Fruit fly (Drosophila melanogaster): ENCODE data around the gene CG44142.

DNA sequence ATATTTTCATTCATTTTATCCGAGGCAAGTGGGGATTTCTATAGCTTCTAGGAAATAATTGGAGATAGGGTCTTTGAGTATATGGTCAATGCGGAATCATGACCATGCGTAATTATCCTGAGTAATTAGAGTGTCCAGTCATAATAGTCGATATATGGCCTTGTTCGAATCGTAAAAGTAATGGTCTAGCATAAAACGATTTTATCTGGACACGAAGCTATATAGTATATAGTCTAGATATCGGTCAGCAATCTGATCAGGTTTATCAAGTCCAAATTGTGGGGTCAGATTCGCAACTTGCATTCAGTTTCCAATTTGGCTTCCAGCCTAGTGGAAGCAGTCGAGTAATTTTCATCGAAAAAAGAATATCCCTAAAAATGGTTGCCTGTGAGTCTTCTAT lies 10.6 kb downstream of the CG44142 start, which contains the start of gene CG32473:
- TF ChIP-seq CG32121 (GFP tag; IDR thresholded peaks at IDR 0.05) (no peak), CG14655 (GFP tag; optimal IDR thresholded peaks at IDR 0.05) (no peak), EcR (GFP tag; optimal IDR thresholded peaks at IDR 0.05) (no peak)
